Worm (Caenorhabditis elegans) whole organism, young adult: ENCODE results near the gene C07H6.9.

ENCODE experiments used
- D2030.7 ChIP-seq: fragments of 200-800 bp; sonication (Bioruptor generic); IDR thresholded peaks from 2 replicates; pipeline ENCODE4 v1.3.6; 2022; ENCODE audit warnings: missing genetic modification reagents, missing genetic modification characterization, missing compliant biosample characterization
- F22D6.2 ChIP-seq: sonication (generic microtip); optimal IDR thresholded peaks from 2 replicates; lab custom pipeline; 2016; ENCODE audit warnings: mild to moderate bottlenecking, missing genetic modification characterization, missing compliant biosample characterization
- F39B2.1 ChIP-seq: fragments of 200-800 bp; sonication (Bioruptor generic); IDR thresholded peaks from 2 replicates; pipeline ENCODE4 v1.3.6; 2022; ENCODE audit warnings: missing genetic modification reagents, missing genetic modification characterization, missing compliant biosample characterization
- F49E8.2 ChIP-seq: sonication (generic microtip); optimal IDR thresholded peaks from 3 replicates; lab custom pipeline; 2017; ENCODE audit warnings: missing genetic modification characterization, mild to moderate bottlenecking, missing compliant biosample characterization, antibody characterized with exemption, moderate library complexity; ENCODE audit not compliant: insufficient read depth
- K11D2.4 ChIP-seq: fragments of 200-800 bp; sonication (Bioruptor generic); IDR thresholded peaks from 2 replicates; pipeline ENCODE4 v1.3.6; 2022; ENCODE audit warnings: missing genetic modification reagents, missing genetic modification characterization, missing compliant biosample characterization
- K12H6.12 ChIP-seq: fragments of 200-800 bp; sonication (Bioruptor generic); optimal IDR thresholded peaks from 2 replicates; lab custom pipeline; 2018; ENCODE audit warnings: mild to moderate bottlenecking, missing genetic modification characterization, missing compliant biosample characterization
- T26A5.8 ChIP-seq: sonication (generic microtip); optimal IDR thresholded peaks from 2 replicates; lab custom pipeline; 2016; ENCODE audit warnings: missing genetic modification characterization, missing compliant biosample characterization
- akir-1 ChIP-seq: fragments of 200-800 bp; sonication (Bioruptor generic); optimal IDR thresholded peaks from 2 replicates; lab custom pipeline; 2018; ENCODE audit warnings: mild to moderate bottlenecking, missing genetic modification characterization, moderate library complexity, missing compliant biosample characterization
- aptf-2 ChIP-seq: fragments of 200-800 bp; sonication (Bioruptor generic); conservative IDR thresholded peaks from 2 replicates; pipeline ENCODE4 v1.3.6; 2022; ENCODE audit warnings: missing genetic modification reagents, missing genetic modification characterization, missing compliant biosample characterization
- atf-7 ChIP-seq: sonication (generic microtip); optimal IDR thresholded peaks from 2 replicates; lab custom pipeline; 2017; ENCODE audit warnings: mild to moderate bottlenecking, missing genetic modification characterization, missing compliant biosample characterization
- ccch-3 ChIP-seq: fragments of 200-800 bp; sonication (Bioruptor generic); optimal IDR thresholded peaks from 2 replicates; lab custom pipeline; 2018; ENCODE audit warnings: mild to moderate bottlenecking, missing genetic modification characterization, missing compliant biosample characterization
- ceh-100 ChIP-seq: fragments of 200-800 bp; sonication (Bioruptor generic); IDR thresholded peaks from 2 replicates; pipeline ENCODE4 v1.3.6; 2022; ENCODE audit warnings: missing genetic modification reagents, missing genetic modification characterization, missing compliant biosample characterization
- ceh-58 ChIP-seq: fragments of 200-800 bp; sonication (Bioruptor generic); IDR thresholded peaks from 2 replicates; pipeline ENCODE4 v1.3.6; 2022; ENCODE audit warnings: missing genetic modification characterization, missing compliant biosample characterization
- ceh-79 ChIP-seq: sonication (generic microtip); optimal IDR thresholded peaks from 2 replicates; lab custom pipeline; 2017; ENCODE audit warnings: mild to moderate bottlenecking, missing genetic modification characterization, missing compliant biosample characterization
- ceh-91 ChIP-seq: fragments of 200-800 bp; sonication (Bioruptor generic); IDR thresholded peaks from 2 replicates; pipeline ENCODE4 v1.3.6; 2022; ENCODE audit warnings: missing genetic modification reagents, missing genetic modification characterization, missing compliant biosample characterization
- chd-7 ChIP-seq: sonication (generic microtip); optimal IDR thresholded peaks from 2 replicates; lab custom pipeline; 2016; ENCODE audit warnings: mild to moderate bottlenecking, missing genetic modification characterization, moderate library complexity, missing compliant biosample characterization
- dox-1 ChIP-seq: fragments of 200-800 bp; sonication (Bioruptor generic); IDR thresholded peaks from 2 replicates; pipeline ENCODE4 v1.3.6; 2022; ENCODE audit warnings: missing genetic modification reagents, missing genetic modification characterization, missing compliant biosample characterization
- dpff-1 ChIP-seq: sonication (generic microtip); optimal IDR thresholded peaks from 2 replicates; lab custom pipeline; 2017; ENCODE audit warnings: mild to moderate bottlenecking, missing genetic modification characterization, missing compliant biosample characterization
- egl-18 ChIP-seq: fragments of 200-800 bp; sonication (Bioruptor generic); IDR thresholded peaks from 2 replicates; pipeline ENCODE4 v1.3.6; 2022; ENCODE audit warnings: missing genetic modification reagents, missing genetic modification characterization, missing compliant biosample characterization
- egrh-3 ChIP-seq: fragments of 200-800 bp; sonication (Bioruptor generic); IDR thresholded peaks from 2 replicates; pipeline ENCODE4 v1.3.6; 2022; ENCODE audit warnings: missing genetic modification reagents, missing genetic modification characterization, missing compliant biosample characterization
- ekl-4 ChIP-seq: fragments of 200-800 bp; sonication (Bioruptor generic); IDR thresholded peaks from 2 replicates; pipeline ENCODE4 v1.3.6; 2022; ENCODE audit warnings: missing genetic modification reagents, missing genetic modification characterization, missing compliant biosample characterization
- him-1 ChIP-seq: sonication (generic microtip); optimal IDR thresholded peaks from 2 replicates; lab custom pipeline; 2016; ENCODE audit warnings: missing genotype, missing genetic modification reagents, missing genetic modification characterization, missing compliant biosample characterization
- hlh-12 ChIP-seq: sonication (generic microtip); optimal IDR thresholded peaks from 2 replicates; lab custom pipeline; 2016; ENCODE audit warnings: missing genetic modification characterization, missing compliant biosample characterization
- hrde-1 ChIP-seq: sonication (generic microtip); optimal IDR thresholded peaks from 2 replicates; lab custom pipeline; 2016; ENCODE audit warnings: missing genetic modification characterization, mild to moderate bottlenecking, missing compliant biosample characterization, moderate library complexity, missing genotype, missing genetic modification reagents, borderline replicate concordance
- hsf-1 ChIP-seq: fragments of 200-800 bp; sonication (Bioruptor generic); IDR thresholded peaks from 2 replicates; pipeline ENCODE4 v1.3.6; 2022; ENCODE audit warnings: missing genetic modification reagents, missing genetic modification characterization, missing compliant biosample characterization
- let-607 ChIP-seq, 2 experiments: fragments of 200-800 bp in 1 of 2; sonication (Bioruptor generic) in 1 of 2; sonication (generic microtip) in 1 of 2; optimal IDR thresholded peaks; 2 replicates each; lab custom pipeline; 2016 to 2018; ENCODE audit warnings: mild to moderate bottlenecking in 2 of 2, missing compliant biosample characterization in 2 of 2, missing genetic modification characterization in 2 of 2, moderate library complexity in 2 of 2, missing genotype in 1 of 2
- lin-40 ChIP-seq: sonication (generic microtip); optimal IDR thresholded peaks from 2 replicates; lab custom pipeline; 2016; ENCODE audit warnings: missing genetic modification characterization, mild to moderate bottlenecking, missing compliant biosample characterization, missing genotype, missing genetic modification reagents
- lir-1 ChIP-seq: fragments of 200-800 bp; sonication (Bioruptor generic); conservative IDR thresholded peaks from 2 replicates; pipeline ENCODE4 v1.3.6; 2022; ENCODE audit warnings: missing genetic modification reagents, missing genetic modification characterization, missing compliant biosample characterization
- lsy-27 ChIP-seq: sonication (generic microtip); optimal IDR thresholded peaks from 2 replicates; lab custom pipeline; 2017; ENCODE audit warnings: missing genetic modification characterization, mild to moderate bottlenecking, missing compliant biosample characterization, antibody characterized with exemption, missing genotype, borderline replicate concordance; ENCODE audit not compliant: insufficient read depth
- madf-3 ChIP-seq: fragments of 200-800 bp; sonication (Bioruptor generic); IDR thresholded peaks from 2 replicates; pipeline ENCODE4 v1.3.6; 2022; ENCODE audit warnings: missing genetic modification reagents, missing genetic modification characterization, missing compliant biosample characterization
- madf-6 ChIP-seq: fragments of 200-800 bp; sonication (Bioruptor generic); IDR thresholded peaks from 2 replicates; pipeline ENCODE4 v1.3.6; 2022; ENCODE audit warnings: missing genetic modification reagents, missing genetic modification characterization, missing compliant biosample characterization
- mxl-1 ChIP-seq: sonication (generic microtip); optimal IDR thresholded peaks from 2 replicates; lab custom pipeline; 2016; ENCODE audit warnings: missing genetic modification characterization, missing compliant biosample characterization
- nfya-1 ChIP-seq: sonication (generic microtip); optimal IDR thresholded peaks from 2 replicates; lab custom pipeline; 2017; ENCODE audit warnings: antibody characterized with exemption, missing compliant biosample characterization, missing genetic modification characterization, borderline replicate concordance; ENCODE audit not compliant: insufficient read depth
- nfya-2 ChIP-seq: fragments of 200-800 bp; sonication (Bioruptor generic); IDR thresholded peaks from 2 replicates; pipeline ENCODE4 v1.3.6; 2022; ENCODE audit warnings: missing genetic modification reagents, missing genetic modification characterization, missing compliant biosample characterization
- nfyb-1 ChIP-seq: fragments of 200-800 bp; sonication (Bioruptor generic); IDR thresholded peaks from 2 replicates; pipeline ENCODE4 v1.3.6; 2022; ENCODE audit warnings: missing genetic modification reagents, missing genetic modification characterization, missing compliant biosample characterization
- nhr-27 ChIP-seq: fragments of 200-800 bp; sonication (Bioruptor generic); optimal IDR thresholded peaks from 2 replicates; lab custom pipeline; 2018; ENCODE audit warnings: mild to moderate bottlenecking, missing genetic modification characterization, moderate library complexity, missing compliant biosample characterization
- rpc-1 ChIP-seq, 2 experiments: fragments of 150-350 bp in 1 of 2; sonication (generic microtip) in 1 of 2; optimal IDR thresholded peaks; 2 replicates each; lab custom pipeline; 2014 to 2018; ENCODE audit warnings: missing biosample characterization in 1 of 2, missing genetic modification characterization in 1 of 2, missing genetic modification reagents in 1 of 2, missing genotype in 1 of 2
- snpc-1.1 ChIP-seq: sonication (generic microtip); optimal IDR thresholded peaks from 2 replicates; lab custom pipeline; 2017; ENCODE audit warnings: missing genetic modification characterization, mild to moderate bottlenecking, missing compliant biosample characterization, antibody characterized with exemption, moderate library complexity, missing genotype, missing genetic modification reagents; ENCODE audit not compliant: insufficient read depth
- snpc-3.4 ChIP-seq: sonication (generic microtip); optimal IDR thresholded peaks from 2 replicates; lab custom pipeline; 2017; ENCODE audit warnings: missing genetic modification characterization, mild to moderate bottlenecking, missing compliant biosample characterization, antibody characterized with exemption, moderate library complexity, missing genotype, missing genetic modification reagents
- snpc-4 ChIP-seq, 5 experiments: fragments of 150-350 bp in 1 of 5; sonication (generic microtip) in 4 of 5; optimal IDR thresholded peaks; 2 replicates each; lab custom pipeline; 2014 to 2018; ENCODE audit warnings: missing genetic modification characterization in 5 of 5, missing biosample characterization in 3 of 5, antibody characterized with exemption in 2 of 5, mild to moderate bottlenecking in 2 of 5, missing compliant biosample characterization in 2 of 5, missing genotype in 2 of 5, moderate library complexity in 2 of 5, missing genetic modification reagents in 1 of 5
- tlf-1 ChIP-seq: fragments of 200-800 bp; sonication (Bioruptor generic); optimal IDR thresholded peaks from 2 replicates; lab custom pipeline; 2018; ENCODE audit warnings: mild to moderate bottlenecking, missing genetic modification characterization, missing compliant biosample characterization
- xnd-1 ChIP-seq: sonication (generic microtip); optimal IDR thresholded peaks from 2 replicates; lab custom pipeline; 2016; ENCODE audit warnings: missing genotype, missing genetic modification reagents, missing genetic modification characterization, missing compliant biosample characterization
- ztf-18 ChIP-seq: sonication (generic microtip); optimal IDR thresholded peaks from 2 replicates; lab custom pipeline; 2016; ENCODE audit warnings: missing genotype, mild to moderate bottlenecking, missing genetic modification characterization, missing compliant biosample characterization
- ztf-3 ChIP-seq: fragments of 200-800 bp; sonication (Bioruptor generic); optimal IDR thresholded peaks from 2 replicates; lab custom pipeline; 2018; ENCODE audit warnings: mild to moderate bottlenecking, missing genetic modification characterization, missing compliant biosample characterization

The C07H6.9 gene

DNA sequence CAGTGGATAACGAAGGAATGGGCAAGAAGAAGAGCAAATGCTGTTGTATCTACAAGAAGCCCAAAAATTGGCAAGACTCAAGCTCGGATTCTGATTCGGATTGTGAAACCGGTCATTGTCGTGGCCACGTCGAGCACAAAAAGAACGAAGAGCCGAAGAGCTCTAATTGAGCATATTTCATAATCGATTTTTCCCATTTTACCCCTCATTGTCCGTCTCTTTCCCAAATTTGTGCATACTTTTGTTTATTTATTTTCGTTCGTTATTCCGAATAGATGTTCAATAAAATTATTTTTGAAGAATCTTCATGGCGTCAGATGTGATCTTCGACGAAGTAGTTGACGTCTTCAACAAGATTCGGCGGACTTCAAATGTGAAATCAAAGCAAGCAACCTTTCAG lies 21.9 kb upstream of the C07H6.9 start, which contains the start of gene lig-4:
Gene lig-4 (plus strand): TSS at position 301 of the 400 bp plus-strand sequence.
- TF ChIP-seq atf-7 (no peak), lsy-27 (no peak), ceh-79 (no peak), nfyb-1 (GFP tag; lab: Robert Waterston, UW) (no peak), him-1 (tag; lab: Kevin White, UChicago) (no peak), F49E8.2 (no peak), let-607 (tag; optimal IDR thresholded peaks at IDR 0.05; lab: Kevin White, UChicago) (no peak), ceh-100 (GFP tag; lab: Robert Waterston, UW) (no peak), dox-1 (GFP tag; lab: Robert Waterston, UW) (no peak), snpc-4 (GFP tag; optimal IDR thresholded peaks at IDR 0.05; lab: Kevin White, UChicago) (no peak), snpc-4 (tag; optimal IDR thresholded peaks at IDR 0.05; lab: Kevin White, UChicago) (no peak), hrde-1 (tag; lab: Kevin White, UChicago) (no peak), aptf-2 (GFP tag; lab: Robert Waterston, UW) (no peak)

DNA sequence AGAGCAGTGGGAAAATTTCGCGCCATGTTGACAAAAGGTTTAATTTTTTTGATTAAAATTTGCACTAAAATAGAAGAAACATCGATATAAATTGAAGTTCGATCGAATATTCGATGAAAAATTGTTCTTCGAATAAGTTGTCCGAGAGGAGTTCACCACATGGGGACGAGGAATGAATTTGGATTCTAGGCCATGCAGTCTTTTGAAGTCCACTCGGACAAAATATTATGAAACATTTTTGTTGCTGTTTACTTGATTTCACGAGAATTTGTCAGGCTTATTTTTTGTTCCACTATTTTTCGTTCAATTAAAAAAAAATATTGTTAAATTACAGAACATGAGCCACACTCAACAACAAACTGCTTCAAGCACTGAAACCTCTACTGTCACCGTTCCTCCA lies 21.4 kb upstream of the C07H6.9 start, which contains the start of the genes cux-7 and C07H6.2:
Gene cux-7 (minus strand): TSS at position 174 of the 400 bp plus-strand sequence.
Gene C07H6.2 (plus strand): TSS at position 338 of the 400 bp plus-strand sequence.
- TF ChIP-seq ceh-100 (GFP tag; lab: Robert Waterston, UW) (peak; percentile 79), ztf-3 (GFP tag; lab: Kevin White, UChicago) (no peak), nfya-1 (tag; lab: Kevin White, UChicago) (no peak), tlf-1 (GFP tag; lab: Kevin White, UChicago) (peak; percentile 83), ceh-91 (GFP tag; lab: Robert Waterston, UW) (peak; percentile 75; the same call in 1 of the 2 replicates), dpff-1 (tag; lab: Kevin White, UChicago) (no peak), ceh-58 (GFP tag; lab: Robert Waterston, UW) (no peak), chd-7 (tag; lab: Kevin White, UChicago) (peak; percentile 88), mxl-1 (tag; lab: Kevin White, UChicago) (no peak), snpc-3.4 (tag; lab: Kevin White, UChicago) (peak; percentile 48), egl-18 (0 out of 2 replicates have a peak, but pooled peaks have one; percentile 76), xnd-1 (peak; percentile 23), rpc-1 (optimal IDR thresholded peaks at IDR 0.05; lab: Kevin White, UChicago) (no peak), rpc-1 (tag; optimal IDR thresholded peaks at IDR 0.05; lab: Kevin White, UChicago) (no peak), akir-1 (GFP tag; lab: Kevin White, UChicago) (peak; percentile 94), nfya-2 (GFP tag; lab: Robert Waterston, UW) (peak; percentile 49; the same call in 1 of the 2 replicates), K12H6.12 (tag; lab: Kevin White, UChicago) (peak; percentile 92), ztf-18 (tag; lab: Kevin White, UChicago) (peak; percentile 71), lir-1 (GFP tag; lab: Robert Waterston, UW) (peak; percentile 92), madf-6 (GFP tag; lab: Robert Waterston, UW) (peak; percentile 87), ccch-3 (GFP tag; lab: Kevin White, UChicago) (peak; percentile 97), F22D6.2 (tag; lab: Kevin White, UChicago) (peak; percentile 87), egrh-3 (GFP tag; lab: Robert Waterston, UW) (peak; percentile 45; the same call in 1 of the 2 replicates), aptf-2 (GFP tag; lab: Robert Waterston, UW) (peak; percentile 85), lin-40 (tag; lab: Kevin White, UChicago) (peak; percentile 91), ekl-4 (GFP tag; lab: Robert Waterston, UW) (peak; percentile 93), F39B2.1 (GFP tag; lab: Robert Waterston, UW) (peak; percentile 35; the same call in 1 of the 2 replicates), T26A5.8 (tag; lab: Kevin White, UChicago) (no peak), snpc-1.1 (peak; percentile 33), nhr-27 (tag; lab: Kevin White, UChicago) (peak; percentile 79), hsf-1 (GFP tag; lab: Robert Waterston, UW) (peak; percentile 45; the same call in 1 of the 2 replicates), madf-3 (GFP tag; lab: Robert Waterston, UW) (peak; percentile 86; the same call in 1 of the 2 replicates), F49E8.2 (no peak), D2030.7 (GFP tag; lab: Robert Waterston, UW) (peak; percentile 75), hlh-12 (tag; lab: Kevin White, UChicago) (peak; percentile 39), ceh-79 (peak; percentile 84), K11D2.4 (GFP tag; lab: Robert Waterston, UW) (peak; percentile 87), nfyb-1 (GFP tag; lab: Robert Waterston, UW) (peak; percentile 93)
